Worm (Caenorhabditis elegans) whole organism, L2 larva: ENCODE data around the gene C56E10.3.

Experiments used
- F13H6.1 ChIP-seq: sonication (generic microtip); optimal IDR thresholded peaks from 2 replicates; lab custom pipeline; 2016; ENCODE audit warnings: missing genetic modification characterization, missing compliant biosample characterization
- R02D3.7 ChIP-seq: fragments of 150-350 bp; optimal IDR thresholded peaks from 2 replicates; lab custom pipeline; 2014; ENCODE audit warnings: missing biosample characterization, missing genetic modification characterization
- Y55F3AM.14 ChIP-seq: fragments of 200-800 bp; sonication (Bioruptor generic); optimal IDR thresholded peaks from 2 replicates; lab custom pipeline; 2018; ENCODE audit warnings: mild to moderate bottlenecking, missing genetic modification characterization, missing compliant biosample characterization
- alr-1 ChIP-seq: fragments of 150-350 bp; optimal IDR thresholded peaks from 2 replicates; lab custom pipeline; 2014; ENCODE audit warnings: missing biosample characterization, missing genetic modification characterization
- aly-2 ChIP-seq: fragments of 150-350 bp; optimal IDR thresholded peaks from 2 replicates; lab custom pipeline; 2014; ENCODE audit warnings: missing biosample characterization, missing genetic modification characterization
- ceh-16 ChIP-seq: fragments of 150-350 bp; optimal IDR thresholded peaks from 2 replicates; lab custom pipeline; 2014; ENCODE audit warnings: missing biosample characterization, missing genetic modification characterization
- ceh-82 ChIP-seq: fragments of 150-350 bp; optimal IDR thresholded peaks from 2 replicates; lab custom pipeline; 2014; ENCODE audit warnings: missing biosample characterization, missing genetic modification characterization
- crh-2 ChIP-seq: sonication (generic microtip); optimal IDR thresholded peaks from 2 replicates; lab custom pipeline; 2017; ENCODE audit warnings: missing biosample characterization, missing genetic modification characterization
- egl-27 ChIP-seq: sonication (generic microtip); optimal IDR thresholded peaks from 3 replicates; lab custom pipeline; 2017; ENCODE audit warnings: missing biosample characterization, missing genetic modification reagents, missing genetic modification characterization
- elt-1 ChIP-seq: fragments of 150-350 bp; optimal IDR thresholded peaks from 2 replicates; lab custom pipeline; 2014; ENCODE audit warnings: missing biosample characterization, missing genetic modification characterization
- fos-1 ChIP-seq: fragments of 150-350 bp; optimal IDR thresholded peaks from 2 replicates; lab custom pipeline; 2014; ENCODE audit warnings: missing biosample characterization, missing genetic modification characterization
- lin-11 ChIP-seq: fragments of 150-350 bp; sonication (generic microtip); optimal IDR thresholded peaks from 2 replicates; lab custom pipeline; 2014; ENCODE audit warnings: missing biosample characterization, missing genetic modification characterization, inconsistent platforms, mixed read lengths
- lin-39 ChIP-seq: fragments of 150-350 bp; optimal IDR thresholded peaks from 2 replicates; lab custom pipeline; 2014; ENCODE audit warnings: missing biosample characterization, missing genetic modification reagents, missing genetic modification characterization
- mab-5 ChIP-seq: fragments of 150-350 bp; optimal IDR thresholded peaks from 2 replicates; lab custom pipeline; 2014; ENCODE audit warnings: missing biosample characterization, missing genetic modification characterization
- mdl-1 ChIP-seq, 2 experiments: fragments of 150-350 bp in 1 of 2; sonication (generic microtip) in 1 of 2; optimal IDR thresholded peaks; 2 replicates each; lab custom pipeline; 2017; ENCODE audit warnings: missing biosample characterization in 2 of 2, missing genetic modification characterization in 2 of 2
- nhr-10 ChIP-seq: sonication (generic microtip); optimal IDR thresholded peaks from 2 replicates; lab custom pipeline; 2017; ENCODE audit warnings: missing biosample characterization, missing genetic modification characterization
- nhr-11 ChIP-seq: fragments of 150-350 bp; optimal IDR thresholded peaks from 2 replicates; lab custom pipeline; 2014; ENCODE audit warnings: missing biosample characterization, missing genetic modification characterization
- nhr-129 ChIP-seq: fragments of 150-350 bp; optimal IDR thresholded peaks from 2 replicates; lab custom pipeline; 2014; ENCODE audit warnings: missing biosample characterization, missing genetic modification characterization
- nhr-21 ChIP-seq: fragments of 150-350 bp; optimal IDR thresholded peaks from 2 replicates; lab custom pipeline; 2014; ENCODE audit warnings: missing biosample characterization, missing genetic modification characterization
- nhr-23 ChIP-seq: fragments of 150-350 bp; optimal IDR thresholded peaks from 2 replicates; lab custom pipeline; 2014; ENCODE audit warnings: missing biosample characterization, missing genetic modification reagents, missing genetic modification characterization
- nhr-237 ChIP-seq: fragments of 150-350 bp; optimal IDR thresholded peaks from 2 replicates; lab custom pipeline; 2014; ENCODE audit warnings: missing biosample characterization, missing genetic modification characterization
- nhr-25 ChIP-seq: fragments of 150-350 bp; sonication (generic microtip); optimal IDR thresholded peaks from 3 replicates; lab custom pipeline; 2014; ENCODE audit warnings: missing biosample characterization, missing genetic modification characterization
- nhr-77 ChIP-seq: fragments of 150-350 bp; optimal IDR thresholded peaks from 2 replicates; lab custom pipeline; 2014; ENCODE audit warnings: missing biosample characterization, missing genetic modification characterization
- peb-1 ChIP-seq: fragments of 150-350 bp; optimal IDR thresholded peaks from 2 replicates; lab custom pipeline; 2014; ENCODE audit warnings: missing biosample characterization, missing genetic modification characterization
- sem-4 ChIP-seq: fragments of 150-350 bp; optimal IDR thresholded peaks from 2 replicates; lab custom pipeline; 2014; ENCODE audit warnings: missing biosample characterization, missing genetic modification reagents, missing genetic modification characterization
- skn-1 ChIP-seq: sonication (generic microtip); optimal IDR thresholded peaks from 2 replicates; lab custom pipeline; 2017; ENCODE audit warnings: missing biosample characterization, missing genetic modification characterization
- sma-3 ChIP-seq: sonication (generic microtip); optimal IDR thresholded peaks from 2 replicates; lab custom pipeline; 2016; ENCODE audit warnings: missing genetic modification reagents, missing genetic modification characterization, missing compliant biosample characterization
- sma-9 ChIP-seq, 2 experiments: fragments of 150-350 bp in 1 of 2; sonication (generic microtip) in 1 of 2; optimal IDR thresholded peaks; 2 replicates each; lab custom pipeline; 2014 to 2016; ENCODE audit warnings: missing genetic modification characterization in 2 of 2, mild to moderate bottlenecking in 1 of 2, missing biosample characterization in 1 of 2, missing compliant biosample characterization in 1 of 2, missing genetic modification reagents in 1 of 2, moderate library complexity in 1 of 2
- unc-55 ChIP-seq: fragments of 150-350 bp; sonication (generic microtip); optimal IDR thresholded peaks from 3 replicates; lab custom pipeline; 2014; ENCODE audit warnings: missing biosample characterization, missing genetic modification reagents, missing genetic modification characterization
- unc-62 ChIP-seq: fragments of 150-350 bp; optimal IDR thresholded peaks from 2 replicates; lab custom pipeline; 2014; ENCODE audit warnings: missing biosample characterization, missing genetic modification reagents, missing genetic modification characterization
- zag-1 ChIP-seq: fragments of 150-350 bp; optimal IDR thresholded peaks from 2 replicates; lab custom pipeline; 2014; ENCODE audit warnings: missing biosample characterization, missing genetic modification characterization
- ztf-1 ChIP-seq: fragments of 200-800 bp; sonication (Bioruptor generic); conservative IDR thresholded peaks from 2 replicates; pipeline ENCODE4 v1.3.6; 2022; ENCODE audit warnings: missing genetic modification characterization, missing compliant biosample characterization
- ztf-11 ChIP-seq: sonication (generic microtip); optimal IDR thresholded peaks from 2 replicates; lab custom pipeline; 2017; ENCODE audit warnings: missing biosample characterization, missing genetic modification characterization

The C56E10.3 gene

DNA sequence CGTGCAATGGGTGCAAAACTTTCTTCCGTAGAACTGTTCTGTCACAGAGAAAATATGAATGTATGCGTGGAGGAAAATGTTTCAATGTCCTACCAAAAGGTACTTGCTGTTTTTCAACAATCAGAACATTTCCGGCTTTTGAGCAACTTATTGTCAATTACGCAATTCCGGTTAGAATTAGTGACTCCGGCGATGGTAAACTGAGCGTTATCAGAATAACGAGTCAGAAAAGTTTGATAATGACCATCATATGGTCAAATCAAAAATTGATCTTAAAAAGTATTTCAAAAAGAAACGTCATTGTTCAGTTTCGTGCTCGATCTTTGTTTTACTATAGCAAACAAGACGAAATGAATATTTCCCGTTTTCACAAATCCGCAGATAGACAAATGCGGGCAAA, 11.3 kb downstream of the C56E10.3 start:
- TF ChIP-seq fos-1 (tag; lab: Kevin White, UChicago): peak; percentile 62
- TF ChIP-seq sma-9 (GFP tag; optimal IDR thresholded peaks at IDR 0.05; lab: Kevin White, UChicago): peak; percentile 1
- TF ChIP-seq sma-9 (tag; optimal IDR thresholded peaks at IDR 0.05; lab: Kevin White, UChicago): no peak
- no peak for TF ChIP-seq mab-5 (tag; lab: Kevin White, UChicago)

DNA sequence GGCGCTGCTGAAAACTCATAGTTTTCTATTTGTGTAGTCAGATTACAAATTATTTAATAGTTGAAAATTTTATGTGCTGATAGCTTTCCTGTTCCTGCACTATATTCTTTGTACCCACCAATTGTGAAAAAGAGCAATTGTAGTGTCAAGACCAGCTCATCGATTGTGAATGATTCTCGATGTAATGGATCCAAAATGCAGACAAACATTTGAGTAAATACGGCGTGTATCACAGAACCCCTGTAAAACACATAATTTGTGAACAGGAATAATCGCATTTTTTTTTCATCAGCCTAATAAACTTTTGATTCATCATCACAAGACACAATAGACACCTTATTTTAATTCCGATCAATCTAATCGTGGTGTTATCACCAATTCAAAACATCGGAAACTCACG, 16.8 kb downstream of the C56E10.3 start:
- TF ChIP-seq nhr-10 (tag; lab: Kevin White, UChicago) (no peak), egl-27 (no peak)

DNA sequence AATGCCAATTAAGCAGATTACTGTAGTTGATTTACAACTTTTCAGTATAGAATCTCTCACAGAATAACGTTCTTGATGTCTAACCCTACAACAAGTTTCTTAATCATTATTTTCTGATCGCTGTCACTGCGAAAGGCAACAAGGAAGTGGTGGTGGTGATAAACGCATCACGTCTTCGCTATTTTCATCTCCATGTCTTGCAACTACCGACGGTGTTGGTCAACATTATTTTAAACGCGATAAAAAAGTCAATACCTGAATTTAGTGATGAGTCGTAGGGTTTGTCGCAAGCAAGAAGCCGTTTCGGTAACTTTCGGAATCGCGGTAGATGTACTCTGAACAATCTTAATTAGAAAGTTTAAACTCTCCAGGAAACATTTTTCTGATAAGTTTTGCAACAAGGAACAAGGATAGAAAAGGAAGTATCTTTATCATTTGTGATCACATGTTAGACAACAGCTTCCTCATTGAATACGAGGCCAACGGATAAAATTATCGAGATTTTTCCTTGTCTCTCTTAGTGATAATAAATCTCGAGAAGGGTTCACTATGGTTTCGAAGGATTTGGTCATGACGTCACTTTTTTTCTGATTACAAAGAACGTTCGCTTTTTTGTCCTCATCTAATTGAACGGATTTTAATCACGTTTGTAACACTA, 18.5 kb downstream of the C56E10.3 start:
- TF ChIP-seq sma-3 (peak; percentile 22), unc-62 (no peak), nhr-23 (tag; lab: Kevin White, UChicago) (no peak), nhr-237 (tag; lab: Kevin White, UChicago) (no peak), egl-27 (peak; percentile 54), aly-2 (tag; lab: Kevin White, UChicago) (no peak), elt-1 (tag; lab: Kevin White, UChicago) (no peak), sem-4 (tag; lab: Kevin White, UChicago) (no peak), nhr-21 (tag; lab: Kevin White, UChicago) (peak; percentile 73), fos-1 (tag; lab: Kevin White, UChicago) (no peak), ceh-82 (tag; lab: Kevin White, UChicago) (no peak), F13H6.1 (tag; lab: Kevin White, UChicago) (no peak), nhr-25 (tag; lab: Kevin White, UChicago) (peak; percentile 56), sma-9 (GFP tag; optimal IDR thresholded peaks at IDR 0.05; lab: Kevin White, UChicago) (peak; percentile 31), sma-9 (tag; optimal IDR thresholded peaks at IDR 0.05; lab: Kevin White, UChicago) (no peak), lin-39 (no peak)

DNA sequence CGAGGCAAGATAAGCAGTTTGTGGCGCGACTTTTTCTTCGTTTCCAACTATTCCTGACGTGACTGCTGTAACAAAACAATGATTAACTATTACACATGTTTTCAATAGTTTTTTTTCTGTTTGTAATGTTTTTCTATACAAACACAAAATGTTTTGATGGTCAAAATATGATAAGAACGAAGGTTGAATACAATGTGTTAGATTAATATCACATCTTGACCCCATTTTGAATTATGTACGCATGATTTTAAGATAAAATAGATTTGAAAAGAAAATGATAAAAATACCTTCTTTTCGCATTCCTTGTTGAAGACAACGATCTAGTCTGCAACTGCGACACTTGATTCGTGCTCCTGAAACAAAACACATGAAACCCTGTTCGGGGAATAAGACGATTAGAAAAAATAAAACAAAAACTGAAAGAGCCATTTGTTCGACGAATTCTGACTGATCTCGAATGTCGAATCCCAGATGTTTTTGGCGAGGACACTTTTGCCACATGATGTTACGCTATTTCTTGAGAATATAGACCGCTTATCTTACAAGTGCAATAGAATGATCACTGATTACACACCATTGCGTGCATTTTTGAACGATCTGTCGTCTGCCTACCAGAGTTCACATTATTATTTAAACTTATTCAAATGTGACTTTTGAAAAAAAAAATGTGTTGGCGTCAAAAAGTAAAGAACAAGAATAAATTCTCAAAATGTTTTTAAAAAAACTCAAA, 19.8 kb downstream of the C56E10.3 start:
- TF ChIP-seq nhr-77 (tag; lab: Kevin White, UChicago): no peak
- TF ChIP-seq ceh-16 (tag; lab: Kevin White, UChicago): no peak
- TF ChIP-seq lin-11: no peak
- peak; percentile 33 for TF ChIP-seq fos-1 (tag; lab: Kevin White, UChicago)
- peak; percentile 62 for TF ChIP-seq sma-3
- no peak for TF ChIP-seq nhr-25 (tag; lab: Kevin White, UChicago)
- TF ChIP-seq alr-1 (tag; lab: Kevin White, UChicago): no peak
- no peak for TF ChIP-seq nhr-11 (tag; lab: Kevin White, UChicago)
- TF ChIP-seq peb-1 (tag; lab: Kevin White, UChicago): no peak
- no peak for TF ChIP-seq sem-4 (tag; lab: Kevin White, UChicago)
- TF ChIP-seq nhr-10 (tag; lab: Kevin White, UChicago): no peak
- no peak for TF ChIP-seq R02D3.7 (tag; lab: Kevin White, UChicago)
- TF ChIP-seq ztf-11: no peak
- TF ChIP-seq ztf-1: no peak
- TF ChIP-seq elt-1 (tag; lab: Kevin White, UChicago): no peak
- TF ChIP-seq Y55F3AM.14 (GFP tag; lab: Kevin White, UChicago): no peak
- no peak for TF ChIP-seq nhr-237 (tag; lab: Kevin White, UChicago)
- TF ChIP-seq crh-2: peak; percentile 42
- peak; percentile 6 for TF ChIP-seq nhr-129
- TF ChIP-seq unc-55 (GFP tag; lab: Kevin White, UChicago): no peak
- TF ChIP-seq mdl-1 (tag; optimal IDR thresholded peaks at IDR 0.05; lab: Kevin White, UChicago): no peak
- peak; percentile 54 for TF ChIP-seq sma-9 (GFP tag; optimal IDR thresholded peaks at IDR 0.05; lab: Kevin White, UChicago)
- no peak for TF ChIP-seq sma-9 (tag; optimal IDR thresholded peaks at IDR 0.05; lab: Kevin White, UChicago)
- TF ChIP-seq, all 48 proteins: peak for 5

DNA sequence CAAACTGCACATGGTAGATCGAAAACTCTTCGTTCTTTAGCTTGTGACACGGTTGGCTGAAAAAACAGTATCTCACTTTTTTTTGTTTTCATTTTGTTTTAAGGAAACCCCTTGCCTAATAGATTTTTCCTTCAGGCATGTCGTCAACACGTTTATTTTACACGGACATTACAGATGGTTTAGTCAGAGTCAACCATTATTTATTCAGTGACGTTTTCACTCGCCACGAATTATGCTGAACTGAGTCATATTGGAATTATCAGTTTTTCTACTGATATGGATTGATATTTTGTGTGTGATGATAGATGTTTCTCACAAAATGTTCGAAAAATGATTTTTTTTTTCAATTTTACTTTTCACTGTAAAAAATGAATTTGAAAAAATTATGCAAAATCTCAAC, 22.0 kb downstream of the C56E10.3 start:
- peak; percentile 53 for TF ChIP-seq sma-9 (GFP tag; optimal IDR thresholded peaks at IDR 0.05; lab: Kevin White, UChicago)
- TF ChIP-seq sma-9 (tag; optimal IDR thresholded peaks at IDR 0.05; lab: Kevin White, UChicago): no peak
- peak; percentile 1 for TF ChIP-seq skn-1 (tag; lab: Kevin White, UChicago)
- TF ChIP-seq mdl-1 (tag; optimal IDR thresholded peaks at IDR 0.05; lab: Kevin White, UChicago): no peak
- peak; percentile 25 for TF ChIP-seq crh-2
- no peak for TF ChIP-seq zag-1 (tag; lab: Kevin White, UChicago)
- peak; percentile 96 for TF ChIP-seq fos-1 (tag; lab: Kevin White, UChicago)
- TF ChIP-seq, all 48 proteins: peak for 4
